Fruit fly (Drosophila melanogaster): Measurements from ENCODE around the gene msi.

The msi gene

dm6 chr3R:25626625-25627275, 110.8 kb downstream of the msi start, which contains the start of gene Ssadh (continued):
- TF ChIP-seq CG14710 (tag; optimal IDR thresholded peaks at IDR 0.05) = peak; percentile 62
- TF ChIP-seq hkb (optimal IDR thresholded peaks at IDR 0.05) = peak; percentile 46
- TF ChIP-seq hkb (GFP tag; IDR thresholded peaks at IDR 0.05) = no peak
- TF ChIP-seq nerfin-1 (tag; optimal IDR thresholded peaks at IDR 0.05) = no peak
- TF ChIP-seq nmo (GFP tag; optimal IDR thresholded peaks at IDR 0.05) = peak; percentile 35
- no peak for TF ChIP-seq zfh2 (GFP tag; optimal IDR thresholded peaks at IDR 0.05)
- TF ChIP-seq Dref (GFP tag; IDR thresholded peaks at IDR 0.05) = peak; percentile 93
- TF ChIP-seq Sin3A (optimal IDR thresholded peaks at IDR 0.05) = peak; percentile 69
- TF ChIP-seq her (GFP tag; optimal IDR thresholded peaks at IDR 0.05) = no peak
- no peak for TF ChIP-seq CkIIα-i1 (GFP tag; IDR thresholded peaks at IDR 0.05)
- TF ChIP-seq CG18764 (GFP tag; optimal IDR thresholded peaks at IDR 0.05) = no peak
- no peak for TF ChIP-seq fd96Cb (tag; optimal IDR thresholded peaks at IDR 0.05)
- no peak for TF ChIP-seq dm (GFP tag; optimal IDR thresholded peaks at IDR 0.05)
- no peak for TF ChIP-seq CG32532 (GFP tag; IDR thresholded peaks at IDR 0.05)
- TF ChIP-seq CG12104 (GFP tag; optimal IDR thresholded peaks at IDR 0.05) = no peak
- TF ChIP-seq slp2 (GFP tag; optimal IDR thresholded peaks at IDR 0.05) = no peak
- TF ChIP-seq CG14014 (GFP tag; IDR thresholded peaks at IDR 0.05) = no peak
- peak; percentile 16 for TF ChIP-seq CG33213 (GFP tag; optimal IDR thresholded peaks at IDR 0.05)
- no peak for TF ChIP-seq Trl (optimal IDR thresholded peaks at IDR 0.05)
- no peak for TF ChIP-seq Trl (GFP tag; optimal IDR thresholded peaks at IDR 0.05)
- TF ChIP-seq trem (tag; optimal IDR thresholded peaks at IDR 0.05) = peak; percentile 100
- TF ChIP-seq dpn (GFP tag; optimal IDR thresholded peaks at IDR 0.05) = no peak
- TF ChIP-seq CG15479 (GFP tag; optimal IDR thresholded peaks at IDR 0.05) = no peak
- TF ChIP-seq HLH4C (GFP tag; IDR thresholded peaks at IDR 0.05; ENCODE audit: partially characterized antibody) = peak; percentile 75
- no peak for TF ChIP-seq pum (GFP tag; optimal IDR thresholded peaks at IDR 0.05)
- peak; percentile 62 for TF ChIP-seq BEAF-32 (GFP tag; optimal IDR thresholded peaks at IDR 0.05)
- no peak for TF ChIP-seq Meics (GFP tag; optimal IDR thresholded peaks at IDR 0.05)
- no peak for TF ChIP-seq CG7839 (tag; optimal IDR thresholded peaks at IDR 0.05)
- TF ChIP-seq CG18476 (GFP tag; optimal IDR thresholded peaks at IDR 0.05) = no peak
- TF ChIP-seq Dbx (GFP tag; IDR thresholded peaks at IDR 0.05) = no peak
- no peak for TF ChIP-seq CG4282 (GFP tag; optimal IDR thresholded peaks at IDR 0.05)
- TF ChIP-seq slbo (GFP tag; IDR thresholded peaks at IDR 0.05) = no peak
- no peak for TF ChIP-seq CG3281 (GFP tag; optimal IDR thresholded peaks at IDR 0.05)
- TF ChIP-seq wdn (GFP tag; IDR thresholded peaks at IDR 0.05) = no peak
- TF ChIP-seq Max (GFP tag; optimal IDR thresholded peaks at IDR 0.05) = peak; percentile 57
- no peak for TF ChIP-seq Lpt (GFP tag; optimal IDR thresholded peaks at IDR 0.05)
- TF ChIP-seq ind (GFP tag; optimal IDR thresholded peaks at IDR 0.05) = no peak
- TF ChIP-seq CG32772 (GFP tag; IDR thresholded peaks at IDR 0.05) = no peak
- TF ChIP-seq sd (tag; optimal IDR thresholded peaks at IDR 0.05) = peak; percentile 18
- TF ChIP-seq tna (GFP tag; IDR thresholded peaks at IDR 0.05; ENCODE audit: partially characterized antibody) = peak; percentile 63; the same call in 1 of the 2 replicates
- no peak for TF ChIP-seq Asciz (GFP tag; optimal IDR thresholded peaks at IDR 0.05)
- TF ChIP-seq CG31441 (GFP tag; IDR thresholded peaks at IDR 0.05) = 0 out of 2 replicates have a peak, but pooled peaks have one; percentile 20
- TF ChIP-seq ems (GFP tag; optimal IDR thresholded peaks at IDR 0.05) = no peak
- no peak for TF ChIP-seq Hr3 (GFP tag; optimal IDR thresholded peaks at IDR 0.05)
- no peak for TF ChIP-seq CG9876 (GFP tag; optimal IDR thresholded peaks at IDR 0.05)
- TF ChIP-seq CG6689 (GFP tag; IDR thresholded peaks at IDR 0.05) = no peak
- no peak for TF ChIP-seq luna (GFP tag; optimal IDR thresholded peaks at IDR 0.05)
- TF ChIP-seq CG32767 (GFP tag; IDR thresholded peaks at IDR 0.05) = no peak
- TF ChIP-seq Jarid2 (GFP tag; optimal IDR thresholded peaks at IDR 0.05) = no peak
- TF ChIP-seq jumu (GFP tag; optimal IDR thresholded peaks at IDR 0.05) = no peak
- TF ChIP-seq CG1832 (GFP tag; optimal IDR thresholded peaks at IDR 0.05) = no peak
- no peak for TF ChIP-seq Taf1 (GFP tag; IDR thresholded peaks at IDR 0.05)
